Worm (Caenorhabditis elegans) whole organism, mixed stage, embryonic: ENCODE results near the gene fbxc-22.

Experiments
- M03D4.4 ChIP-seq: sonication (generic microtip); optimal IDR thresholded peaks from 2 replicates; lab custom pipeline; 2017; ENCODE audit warnings: mild to moderate bottlenecking, missing genetic modification characterization, missing compliant biosample characterization
- bed-3 ChIP-seq: fragments of 200-800 bp; sonication (Bioruptor generic); optimal IDR thresholded peaks from 3 replicates; lab custom pipeline; 2018; ENCODE audit warnings: mild to moderate bottlenecking, missing genetic modification characterization, moderate library complexity, missing compliant biosample characterization
- blmp-1 ChIP-seq: fragments of 150-350 bp; optimal IDR thresholded peaks from 2 replicates; lab custom pipeline; 2014; ENCODE audit warnings: missing biosample characterization, missing genetic modification characterization
- ceh-39 ChIP-seq: fragments of 150-350 bp; optimal IDR thresholded peaks from 2 replicates; lab custom pipeline; 2014; ENCODE audit warnings: missing biosample characterization, missing genetic modification characterization
- ceh-43 ChIP-seq: fragments of 200-800 bp; sonication (Bioruptor generic); optimal IDR thresholded peaks from 2 replicates; lab custom pipeline; 2018; ENCODE audit warnings: mild to moderate bottlenecking, missing genetic modification characterization, moderate library complexity, missing compliant biosample characterization
- ceh-83 ChIP-seq: fragments of 200-800 bp; sonication (Bioruptor generic); optimal IDR thresholded peaks from 2 replicates; lab custom pipeline; 2018; ENCODE audit warnings: mild to moderate bottlenecking, missing genetic modification characterization, missing compliant biosample characterization
- ces-1 ChIP-seq: fragments of 150-350 bp; optimal IDR thresholded peaks from 2 replicates; lab custom pipeline; 2014; ENCODE audit warnings: missing biosample characterization, missing genetic modification reagents, missing genetic modification characterization
- cnd-1 ChIP-seq: fragments of 200-800 bp; sonication (Bioruptor generic); optimal IDR thresholded peaks from 2 replicates; lab custom pipeline; 2018; ENCODE audit warnings: mild to moderate bottlenecking, missing genetic modification characterization, missing compliant biosample characterization
- drap-1 ChIP-seq: fragments of 200-800 bp; sonication (Bioruptor generic); optimal IDR thresholded peaks from 3 replicates; lab custom pipeline; 2018; ENCODE audit warnings: mild to moderate bottlenecking, missing genetic modification characterization, missing compliant biosample characterization
- elt-1 ChIP-seq: sonication (generic microtip); optimal IDR thresholded peaks from 2 replicates; lab custom pipeline; 2017; ENCODE audit warnings: missing genetic modification characterization, mild to moderate bottlenecking, missing compliant biosample characterization, antibody characterized with exemption, moderate library complexity, borderline replicate concordance; ENCODE audit not compliant: insufficient read depth
- flh-1 ChIP-seq: fragments of 200-800 bp; sonication (Bioruptor generic); optimal IDR thresholded peaks from 2 replicates; lab custom pipeline; 2018; ENCODE audit warnings: mild to moderate bottlenecking, missing genetic modification characterization, moderate library complexity, missing compliant biosample characterization
- hlh-1 ChIP-seq: fragments of 150-350 bp; optimal IDR thresholded peaks from 2 replicates; lab custom pipeline; 2014; ENCODE audit warnings: missing biosample characterization, missing genetic modification reagents, missing genetic modification characterization
- lin-13 ChIP-seq: fragments of 150-350 bp; optimal IDR thresholded peaks from 2 replicates; lab custom pipeline; 2014; ENCODE audit warnings: missing biosample characterization, missing genetic modification characterization
- lin-32 ChIP-seq: fragments of 200-800 bp; sonication (Bioruptor generic); optimal IDR thresholded peaks from 2 replicates; lab custom pipeline; 2018; ENCODE audit warnings: mild to moderate bottlenecking, missing genetic modification characterization, missing compliant biosample characterization
- lsy-2 ChIP-seq: fragments of 150-350 bp; optimal IDR thresholded peaks from 2 replicates; lab custom pipeline; 2014; ENCODE audit warnings: missing biosample characterization, missing genetic modification characterization
- mab-5 ChIP-seq: fragments of 150-350 bp; optimal IDR thresholded peaks from 2 replicates; lab custom pipeline; 2014; ENCODE audit warnings: missing biosample characterization, missing genetic modification characterization
- mep-1 ChIP-seq: fragments of 150-350 bp; optimal IDR thresholded peaks from 2 replicates; lab custom pipeline; 2017; ENCODE audit warnings: missing biosample characterization, missing genetic modification reagents, missing genetic modification characterization, inconsistent platforms
- mls-2 ChIP-seq: sonication (generic microtip); optimal IDR thresholded peaks from 2 replicates; lab custom pipeline; 2016; ENCODE audit warnings: mild to moderate bottlenecking, missing genetic modification characterization, moderate library complexity, missing compliant biosample characterization
- nhr-12 ChIP-seq: fragments of 150-350 bp; optimal IDR thresholded peaks from 2 replicates; lab custom pipeline; 2014; ENCODE audit warnings: missing biosample characterization, missing genetic modification characterization
- nhr-2 ChIP-seq: fragments of 150-350 bp; optimal IDR thresholded peaks from 2 replicates; lab custom pipeline; 2014; ENCODE audit warnings: missing biosample characterization, missing genetic modification characterization
- nhr-28 ChIP-seq: fragments of 150-350 bp; optimal IDR thresholded peaks from 2 replicates; lab custom pipeline; 2014; ENCODE audit warnings: missing biosample characterization, missing genetic modification characterization
- nhr-76 ChIP-seq: sonication (generic microtip); optimal IDR thresholded peaks from 2 replicates; lab custom pipeline; 2017; ENCODE audit warnings: missing biosample characterization, missing genetic modification characterization
- pha-4 ChIP-seq: fragments of 150-350 bp; optimal IDR thresholded peaks from 2 replicates; lab custom pipeline; 2018; ENCODE audit warnings: missing biosample characterization, missing genetic modification reagents, missing genetic modification characterization
- sem-2 ChIP-seq: fragments of 200-800 bp; sonication (Bioruptor generic); optimal IDR thresholded peaks from 2 replicates; lab custom pipeline; 2018; ENCODE audit warnings: mild to moderate bottlenecking, missing genetic modification characterization, missing compliant biosample characterization
- snpc-4 ChIP-seq: fragments of 150-350 bp; optimal IDR thresholded peaks from 2 replicates; lab custom pipeline; 2014; ENCODE audit warnings: missing biosample characterization, missing genetic modification characterization
- sptf-1 ChIP-seq: sonication (generic microtip); optimal IDR thresholded peaks from 2 replicates; lab custom pipeline; 2017; ENCODE audit warnings: mild to moderate bottlenecking, missing genetic modification characterization, moderate library complexity, missing compliant biosample characterization
- tbx-8 ChIP-seq: fragments of 200-800 bp; sonication (Bioruptor generic); optimal IDR thresholded peaks from 2 replicates; lab custom pipeline; 2018; ENCODE audit warnings: mild to moderate bottlenecking, missing genetic modification characterization, moderate library complexity, missing compliant biosample characterization
- unc-39 ChIP-seq: fragments of 150-350 bp; optimal IDR thresholded peaks from 2 replicates; lab custom pipeline; 2014; ENCODE audit warnings: missing biosample characterization, missing genetic modification characterization
- zip-8 ChIP-seq: fragments of 150-350 bp; optimal IDR thresholded peaks from 2 replicates; lab custom pipeline; 2014; ENCODE audit warnings: missing biosample characterization, missing genetic modification characterization
- ztf-11 ChIP-seq: fragments of 150-350 bp; optimal IDR thresholded peaks from 2 replicates; lab custom pipeline; 2014; ENCODE audit warnings: missing biosample characterization, missing genetic modification characterization

Gene fbxc-22

DNA sequence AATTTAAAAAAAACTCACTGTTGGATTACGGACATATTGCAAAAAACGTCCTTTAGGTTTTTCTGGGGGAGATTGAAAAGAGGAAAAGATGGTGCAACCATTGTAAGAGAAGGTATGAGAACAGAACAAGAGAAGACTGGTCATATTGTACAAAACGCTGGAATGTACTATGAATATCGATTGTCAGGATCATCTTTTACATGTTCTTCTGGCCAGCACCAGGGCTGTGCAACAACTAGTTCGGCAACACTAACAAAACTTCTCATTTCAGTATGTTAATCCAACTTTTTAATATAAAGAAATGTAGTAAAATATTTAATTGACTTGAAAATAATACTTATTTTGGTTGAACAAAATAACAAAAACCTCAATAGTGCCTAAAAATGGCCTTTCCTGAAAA, 12.5 kb upstream of the fbxc-22 start, which contains the start of gene fbxb-47:
fbxb-47 (minus strand) TSS at position 101 of the 400 bp plus-strand sequence.
- TF ChIP-seq sem-2 (no peak), snpc-4 (tag; lab: Kevin White, UChicago) (no peak), zip-8 (tag; lab: Kevin White, UChicago) (no peak), blmp-1 (tag; lab: Kevin White, UChicago) (no peak), elt-1 (tag; lab: Kevin White, UChicago) (no peak), mab-5 (tag; lab: Kevin White, UChicago) (no peak), ztf-11 (tag; lab: Kevin White, UChicago) (no peak)

DNA sequence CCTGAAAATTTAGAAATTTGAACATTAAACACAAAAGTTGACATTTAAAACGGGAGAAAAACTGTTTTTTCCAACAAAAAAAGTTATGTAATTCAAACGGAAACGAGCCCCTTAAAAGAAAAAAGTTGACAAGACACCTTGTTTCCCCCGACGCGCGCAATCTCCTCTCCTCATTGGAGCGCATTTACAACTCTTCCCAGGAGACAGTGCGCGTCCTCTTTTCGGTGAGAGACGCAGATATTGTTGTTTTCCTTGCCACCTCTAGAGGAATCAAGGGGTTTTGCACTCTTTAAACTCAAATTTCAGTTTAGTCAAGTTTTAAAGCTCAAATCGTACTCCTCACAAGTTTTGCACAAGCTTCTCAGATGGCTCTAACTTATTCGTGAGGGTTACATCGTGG, 5.0 kb upstream of the fbxc-22 start, which contains the start of gene F58E1.13:
F58E1.13 (minus strand) TSS at position 12 of the 400 bp plus-strand sequence.
- TF ChIP-seq nhr-28 (tag; lab: Kevin White, UChicago), result no peak
- TF ChIP-seq sem-2, result no peak
- no peak for TF ChIP-seq elt-1 (tag; lab: Kevin White, UChicago)
- TF ChIP-seq ceh-83 (GFP tag; lab: Kevin White, UChicago), result no peak
- no peak for TF ChIP-seq mls-2 (tag; lab: Kevin White, UChicago)
- TF ChIP-seq flh-1 (GFP tag; lab: Kevin White, UChicago), result no peak
- TF ChIP-seq nhr-12 (tag; lab: Kevin White, UChicago), result no peak
- no peak for TF ChIP-seq tbx-8 (GFP tag; lab: Kevin White, UChicago)
- no peak for TF ChIP-seq drap-1 (GFP tag; lab: Kevin White, UChicago)

DNA sequence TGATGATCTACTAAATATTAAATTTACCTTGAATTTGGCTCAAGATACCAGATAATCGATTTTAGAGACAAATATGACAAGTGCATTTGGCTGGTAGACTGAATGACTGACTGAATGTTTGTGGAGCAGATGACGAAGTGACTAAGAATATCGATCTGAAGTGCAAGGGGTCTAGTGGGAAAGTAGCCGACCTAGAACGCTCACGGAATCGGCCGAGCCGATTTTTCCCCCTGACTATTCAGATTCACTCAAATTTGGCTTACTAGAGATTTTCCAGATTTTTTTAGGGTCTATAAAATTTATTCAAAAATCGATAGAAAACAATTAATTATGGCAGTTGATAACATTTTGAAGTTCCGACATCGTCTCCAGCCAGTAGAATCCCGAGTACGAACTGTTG, 3.6 kb upstream of the fbxc-22 start, which contains the start of gene fbxc-26:
fbxc-26 (minus strand) TSS at position 101 of the 400 bp plus-strand sequence.
- TF ChIP-seq ceh-43 (GFP tag; lab: Kevin White, UChicago) (no peak), ces-1 (no peak), M03D4.4 (tag; lab: Kevin White, UChicago) (no peak), zip-8 (tag; lab: Kevin White, UChicago) (no peak), nhr-76 (tag; lab: Kevin White, UChicago) (no peak), mab-5 (tag; lab: Kevin White, UChicago) (no peak), lin-32 (GFP tag; lab: Kevin White, UChicago) (no peak), bed-3 (no peak), lin-13 (no peak), sem-2 (no peak), ceh-39 (tag; lab: Kevin White, UChicago) (no peak), unc-39 (no peak)

DNA sequence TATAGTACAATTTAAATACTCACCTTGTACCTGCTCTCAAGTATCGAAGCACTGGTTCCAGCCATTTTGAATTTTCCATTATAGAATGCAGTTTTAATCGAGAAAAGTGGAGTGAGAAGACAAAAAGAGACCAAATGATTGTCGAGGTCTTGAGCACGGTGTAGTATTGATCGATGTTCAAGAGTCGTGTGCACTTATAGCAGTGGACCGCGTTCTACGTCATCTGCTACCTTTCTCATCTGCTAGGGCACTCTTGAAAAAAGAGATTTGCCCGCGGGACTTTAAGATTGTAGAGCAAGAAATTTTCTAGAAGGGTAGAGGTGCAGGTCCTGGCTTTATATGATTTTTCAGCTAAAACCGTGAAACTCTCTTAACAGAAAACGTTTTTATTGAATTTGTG, 1.9 kb upstream of the fbxc-22 start, which contains the start of gene fbxc-21:
fbxc-21 (minus strand) TSS at position 101 of the 400 bp plus-strand sequence.
- TF ChIP-seq snpc-4 (tag; lab: Kevin White, UChicago) (no peak), elt-1 (tag; lab: Kevin White, UChicago) (no peak), nhr-28 (tag; lab: Kevin White, UChicago) (no peak), lin-32 (GFP tag; lab: Kevin White, UChicago) (no peak), mep-1 (tag; lab: Kevin White, UChicago) (no peak), tbx-8 (GFP tag; lab: Kevin White, UChicago) (no peak), blmp-1 (tag; lab: Kevin White, UChicago) (no peak), hlh-1 (no peak), sem-2 (no peak), unc-39 (no peak), ceh-39 (tag; lab: Kevin White, UChicago) (no peak), cnd-1 (tag; lab: Kevin White, UChicago) (no peak), lsy-2 (no peak), ces-1 (no peak)

DNA sequence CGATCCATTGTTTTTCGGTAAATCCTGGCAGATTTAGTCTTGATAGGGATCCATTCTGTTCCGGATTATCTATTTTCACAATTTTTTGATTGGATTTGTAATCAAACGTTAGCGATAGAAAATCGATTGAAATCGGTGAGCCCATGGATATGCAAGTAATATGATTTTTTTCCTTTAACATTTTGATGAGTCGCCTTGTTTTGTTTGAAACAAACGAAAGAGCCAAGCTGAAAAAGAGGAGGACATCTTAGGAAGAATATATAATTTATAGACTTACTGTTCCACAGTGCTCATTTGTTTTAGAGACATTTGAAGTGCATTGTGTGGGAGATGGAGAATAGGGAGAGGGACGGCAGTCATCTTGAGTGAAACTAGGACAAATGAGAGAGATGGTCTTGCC, 2.1 kb downstream of the fbxc-22 start, which contains the start of the genes fbxb-18 and fbxb-19:
fbxb-18 (minus strand) TSS at position 101 of the 400 bp plus-strand sequence.
fbxb-19 (minus strand) TSS at position 369 of the 400 bp plus-strand sequence.
- TF ChIP-seq nhr-76 (tag; lab: Kevin White, UChicago) (no peak), hlh-1 (no peak), nhr-28 (tag; lab: Kevin White, UChicago) (no peak), nhr-2 (tag; lab: Kevin White, UChicago) (no peak), cnd-1 (tag; lab: Kevin White, UChicago) (no peak), pha-4 (tag; lab: Kevin White, UChicago) (no peak), lin-32 (GFP tag; lab: Kevin White, UChicago) (no peak), sptf-1 (tag; lab: Kevin White, UChicago) (no peak), drap-1 (GFP tag; lab: Kevin White, UChicago) (no peak), blmp-1 (tag; lab: Kevin White, UChicago) (no peak), ceh-83 (GFP tag; lab: Kevin White, UChicago) (no peak), mab-5 (tag; lab: Kevin White, UChicago) (no peak), elt-1 (tag; lab: Kevin White, UChicago) (no peak), unc-39 (no peak), M03D4.4 (tag; lab: Kevin White, UChicago) (no peak), zip-8 (tag; lab: Kevin White, UChicago) (no peak), lsy-2 (no peak), tbx-8 (GFP tag; lab: Kevin White, UChicago) (no peak), nhr-12 (tag; lab: Kevin White, UChicago) (no peak), bed-3 (no peak)
